Fruit fly (Drosophila melanogaster) Kc167 (cell line): ENCODE measurements around the gene eloF.

Experiments
- Sin3A ChIP-seq: fragments of >200 bp; optimal IDR thresholded peaks from 2 replicates; lab custom pipeline; 2018; ENCODE audit warnings: missing external identifiers
- h ChIP-seq: fragments of >200 bp; optimal IDR thresholded peaks from 3 replicates; lab custom pipeline; 2018; ENCODE audit warnings: missing external identifiers
- insv ChIP-seq: fragments of >200 bp; optimal IDR thresholded peaks from 3 replicates; lab custom pipeline; 2018; ENCODE audit warnings: missing external identifiers
- psq ChIP-seq: fragments of >200 bp; optimal IDR thresholded peaks from 2 replicates; lab custom pipeline; 2017; ENCODE audit warnings: missing external identifiers
- ttk ChIP-seq: sonication (Bioruptor generic); optimal IDR thresholded peaks from 2 replicates; lab custom pipeline; 2017; ENCODE audit warnings: missing external identifiers

DNA sequence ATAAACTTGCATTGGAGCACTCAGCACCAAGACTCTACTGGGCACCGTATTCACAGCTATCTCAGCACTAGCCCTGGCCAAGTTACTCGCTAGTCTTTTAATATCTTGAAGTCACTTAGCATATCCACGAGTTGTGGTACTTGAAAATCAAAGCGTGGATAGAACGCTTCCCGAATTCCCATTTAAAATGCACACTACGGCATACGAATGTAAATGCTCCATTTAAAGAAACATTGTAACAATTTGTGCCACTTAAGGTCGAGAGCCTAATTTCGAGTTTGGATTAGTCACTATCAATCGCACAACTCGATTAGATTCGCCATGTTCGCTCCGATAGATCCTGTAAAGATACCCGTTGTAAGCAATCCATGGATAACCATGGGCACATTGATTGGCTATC lies at the start of gene eloF:
- TF ChIP-seq psq (lab: Kevin White, UChicago) (no peak), Sin3A (no peak), h (lab: Kevin White, UChicago) (no peak), ttk (lab: Kevin White, UChicago) (no peak), insv (lab: Kevin White, UChicago) (no peak)
